Worm (Caenorhabditis elegans) whole organism, L4/young adult: Measurements from ENCODE around the gene tbc-18.

Source experiments
- W03F9.2 ChIP-seq: fragments of 150-350 bp; optimal IDR thresholded peaks from 2 replicates; lab custom pipeline; 2014; ENCODE audit warnings: missing biosample characterization, missing genetic modification characterization
- him-1 ChIP-seq: sonication (generic microtip); optimal IDR thresholded peaks from 2 replicates; lab custom pipeline; 2016; ENCODE audit warnings: missing genotype, missing genetic modification reagents, missing genetic modification characterization, missing compliant biosample characterization

- TF ChIP-seq him-1 (no peak), W03F9.2 (tag; lab: Kevin White, UChicago) (no peak)
These were observed 40.9 kb downstream of the tbc-18 start for ce11 chrX:8419252-8419651.
